Worm (Caenorhabditis elegans): ENCODE data around the gene ugt-66.

DNA sequence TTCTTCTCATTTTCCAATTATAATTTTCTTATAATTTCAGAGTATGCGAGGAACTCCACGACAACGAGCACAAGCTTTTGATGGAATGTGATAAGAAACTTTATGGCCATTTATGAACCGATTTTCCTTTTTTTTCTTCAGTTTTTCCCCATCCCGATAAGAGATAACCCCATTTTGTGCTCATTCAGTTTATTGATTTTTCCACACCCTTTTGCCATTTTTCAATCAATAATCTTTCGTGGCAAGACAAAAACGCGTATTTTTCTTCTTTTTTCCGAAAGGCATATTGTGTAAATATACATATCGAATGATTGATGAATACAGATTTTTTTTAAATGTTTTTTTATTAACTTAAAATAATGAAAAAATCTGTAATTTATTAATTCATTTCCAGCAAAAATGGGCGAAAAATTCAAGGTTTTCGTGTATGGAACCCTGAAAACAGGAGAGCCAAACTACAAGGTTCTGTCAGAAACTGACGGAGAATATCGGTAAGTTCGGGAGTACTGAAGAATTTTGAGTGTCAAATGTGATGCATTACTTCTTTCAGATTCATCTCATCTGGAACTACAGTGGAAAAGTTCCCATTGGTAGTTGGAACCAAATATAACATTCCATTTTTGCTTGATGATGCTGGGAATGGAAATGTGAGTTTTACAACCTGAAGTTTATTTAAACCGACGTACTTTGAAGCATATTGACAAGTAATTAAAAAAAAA lies 30.0 kb downstream of the ugt-66 start, which contains the start of gene F42A10.9:
- TF ChIP-seq nhr-12 (tag; optimal IDR thresholded peaks at IDR 0.05), result no peak
- TF ChIP-seq cnd-1 (tag; optimal IDR thresholded peaks at IDR 0.05), result no peak
- TF ChIP-seq unc-62 (GFP tag; optimal IDR thresholded peaks at IDR 0.05), result no peak
- no peak for TF ChIP-seq ztf-11 (tag; optimal IDR thresholded peaks at IDR 0.05)
- no peak for TF ChIP-seq nhr-28 (tag; optimal IDR thresholded peaks at IDR 0.05)
- TF ChIP-seq nhr-237 (tag; optimal IDR thresholded peaks at IDR 0.05), result no peak
- TF ChIP-seq unc-39 (tag; optimal IDR thresholded peaks at IDR 0.05), result no peak
- TF ChIP-seq elt-3 (tag; optimal IDR thresholded peaks at IDR 0.05), result no peak
- TF ChIP-seq snpc-4 (tag; optimal IDR thresholded peaks at IDR 0.05), result no peak
